Worm (Caenorhabditis elegans) whole organism, L1 larva: ENCODE data around the gene srh-45.

Experiments used
- F16B12.6 ChIP-seq: fragments of 150-350 bp; optimal IDR thresholded peaks from 2 replicates; lab custom pipeline; 2014; ENCODE audit warnings: missing biosample characterization, missing genetic modification characterization
- Y116A8C.19 ChIP-seq: sonication (generic microtip); optimal IDR thresholded peaks from 2 replicates; lab custom pipeline; 2016; ENCODE audit warnings: missing compliant biosample characterization, missing genetic modification characterization, borderline replicate concordance
- ama-1 ChIP-seq: fragments of 150-350 bp; optimal IDR thresholded peaks from 2 replicates; lab custom pipeline; 2014
- ces-1 ChIP-seq: fragments of 150-350 bp; optimal IDR thresholded peaks from 2 replicates; lab custom pipeline; 2014; ENCODE audit warnings: missing biosample characterization, missing genetic modification reagents, missing genetic modification characterization
- hlh-4 ChIP-seq: sonication (generic microtip); optimal IDR thresholded peaks from 2 replicates; lab custom pipeline; 2016; ENCODE audit warnings: mild to moderate bottlenecking, missing genetic modification characterization, missing compliant biosample characterization
- lin-13 ChIP-seq: fragments of 150-350 bp; optimal IDR thresholded peaks from 2 replicates; lab custom pipeline; 2014; ENCODE audit warnings: missing biosample characterization, missing genetic modification reagents, missing genetic modification characterization
- nhr-11 ChIP-seq: fragments of 150-350 bp; optimal IDR thresholded peaks from 2 replicates; lab custom pipeline; 2014; ENCODE audit warnings: missing biosample characterization, missing genetic modification characterization
- nhr-20 ChIP-seq: sonication (generic microtip); optimal IDR thresholded peaks from 2 replicates; lab custom pipeline; 2016; ENCODE audit warnings: mild to moderate bottlenecking, missing genetic modification characterization, missing compliant biosample characterization
- nhr-77 ChIP-seq: fragments of 150-350 bp; optimal IDR thresholded peaks from 2 replicates; lab custom pipeline; 2014; ENCODE audit warnings: missing biosample characterization, missing genetic modification characterization
- rnt-1 ChIP-seq: sonication (generic microtip); optimal IDR thresholded peaks from 2 replicates; lab custom pipeline; 2016; ENCODE audit warnings: mild to moderate bottlenecking, missing genetic modification characterization, moderate library complexity, missing compliant biosample characterization
- unc-62 ChIP-seq: fragments of 150-350 bp; optimal IDR thresholded peaks from 2 replicates; lab custom pipeline; 2014; ENCODE audit warnings: missing biosample characterization, missing genetic modification reagents, missing genetic modification characterization

DNA sequence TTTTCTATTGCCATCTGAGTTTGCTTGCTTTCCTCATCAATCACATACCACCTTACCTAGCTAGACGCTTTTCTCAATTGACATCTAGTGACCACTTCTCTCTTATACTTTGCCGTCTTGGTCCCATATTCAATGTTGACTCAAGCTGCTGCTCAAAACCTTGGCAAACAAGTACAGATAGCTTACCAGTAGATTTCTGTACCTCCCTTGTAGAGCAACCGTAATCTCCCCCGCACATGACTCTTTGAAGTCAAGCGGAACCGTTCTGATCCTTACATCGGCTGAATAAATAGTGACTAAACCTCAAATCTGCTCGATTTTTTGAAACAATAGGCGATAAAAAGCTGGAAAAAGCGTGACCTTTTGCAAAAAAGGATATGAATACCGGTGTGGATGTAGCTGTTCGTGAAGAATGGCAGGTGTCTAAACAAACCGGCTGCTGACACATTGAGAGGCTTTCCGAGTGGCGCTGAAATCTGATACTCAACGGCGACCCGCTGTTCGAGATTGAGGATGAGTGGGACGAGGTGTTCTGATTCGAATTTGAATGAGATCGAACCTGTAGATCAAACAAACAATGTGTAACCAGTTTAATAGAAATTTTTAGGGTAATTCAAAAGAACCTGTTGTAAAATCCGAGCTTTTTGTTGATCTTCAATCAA lies 31.1 kb upstream of the srh-45 start:
- TF ChIP-seq nhr-11 (no peak), lin-13 (GFP tag; lab: Kevin White, UChicago) (no peak), nhr-77 (tag; lab: Kevin White, UChicago) (no peak), ces-1 (no peak), ama-1 (lab: Kevin White, UChicago) (no peak), unc-62 (GFP tag; lab: Kevin White, UChicago) (no peak), F16B12.6 (tag; lab: Kevin White, UChicago) (no peak), Y116A8C.19 (tag; lab: Kevin White, UChicago) (no peak), rnt-1 (tag; lab: Kevin White, UChicago) (no peak), hlh-4 (tag; lab: Kevin White, UChicago) (no peak), nhr-20 (tag; lab: Kevin White, UChicago) (no peak)
